Fruit fly (Drosophila melanogaster) whole organism, prepupa: ENCODE measurements around the gene CG42514.

Source experiments
- CG15336 ChIP-seq: fragments of 200-800 bp; sonication (Bioruptor generic); IDR thresholded peaks from 2 replicates; pipeline ENCODE4 v1.3.6; 2022; ENCODE audit warnings: missing biosample characterization, missing genetic modification characterization
- CG16779 ChIP-seq: fragments of 200-800 bp; sonication (Bioruptor generic); optimal IDR thresholded peaks from 3 replicates; lab custom pipeline; 2017; ENCODE audit warnings: missing biosample characterization, mild to moderate bottlenecking, missing genetic modification characterization
- CG3032 ChIP-seq: fragments of 200-800 bp; optimal IDR thresholded peaks from 2 replicates; lab custom pipeline; 2019; ENCODE audit warnings: missing biosample characterization, mild to moderate bottlenecking, missing genetic modification characterization, moderate library complexity
- CG6163 ChIP-seq: fragments of 200-800 bp; sonication (Bioruptor generic); IDR thresholded peaks from 3 replicates; pipeline ENCODE4 v1.3.6; 2022; ENCODE audit warnings: missing biosample characterization, missing genetic modification characterization
- CG6854 ChIP-seq: fragments of 200-800 bp; sonication (Bioruptor generic); optimal IDR thresholded peaks from 2 replicates; lab custom pipeline; 2017; ENCODE audit warnings: missing biosample characterization, mild to moderate bottlenecking, missing genetic modification characterization
- Eip78C ChIP-seq: fragments of 200-800 bp; sonication (Bioruptor generic); peaks from one replicate; lab custom pipeline; 2016; ENCODE audit warnings: missing biosample characterization, missing genetic modification characterization
- Sox14 ChIP-seq: fragments of 200-800 bp; sonication (Bioruptor generic); optimal IDR thresholded peaks from 3 replicates; lab custom pipeline; 2016; ENCODE audit warnings: missing biosample characterization, missing genetic modification characterization
- esn ChIP-seq: fragments of 200-800 bp; sonication (Bioruptor generic); optimal IDR thresholded peaks from 2 replicates; lab custom pipeline; 2016; ENCODE audit warnings: missing biosample characterization, mild to moderate bottlenecking, missing genetic modification characterization, moderate library complexity

DNA sequence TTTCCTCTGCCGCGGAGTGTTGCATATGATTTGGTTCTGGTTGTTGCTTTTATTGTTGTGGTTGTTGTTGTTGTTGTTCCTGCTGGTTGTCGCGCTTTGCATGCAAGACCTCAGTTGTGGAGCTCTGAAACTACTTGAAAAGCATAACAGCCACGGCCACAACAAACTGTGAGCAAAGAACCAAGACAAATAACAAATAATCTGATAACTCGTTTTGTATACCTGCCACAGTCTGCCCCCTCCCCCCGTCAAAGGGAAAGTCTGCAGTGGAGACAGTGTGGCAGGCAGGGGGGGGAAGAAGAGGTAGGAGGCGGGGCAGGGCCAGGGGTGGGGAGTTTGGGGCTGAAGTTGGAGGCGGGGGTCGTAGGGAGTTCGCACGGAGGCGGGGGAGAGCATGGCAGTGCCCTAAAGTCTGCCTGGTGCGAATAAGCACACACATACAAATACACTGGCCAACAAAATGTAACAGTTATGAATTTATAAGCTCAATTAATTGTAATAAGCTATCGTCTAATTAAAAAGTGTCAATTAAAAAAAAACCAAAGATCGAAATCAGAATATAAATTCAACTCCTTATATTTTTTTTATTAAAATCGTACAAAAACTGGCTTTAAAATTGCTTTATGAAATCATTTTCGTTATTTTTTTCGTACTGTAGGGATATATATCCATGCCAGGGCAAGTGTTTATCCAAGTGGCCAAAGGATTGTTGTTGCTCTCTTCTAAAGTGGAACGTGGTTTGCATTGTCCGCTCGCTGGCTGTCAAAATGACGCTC, 7.4 kb downstream of the CG42514 start:
- TF ChIP-seq CG6163 (GFP tag; lab: Robert Waterston, UW) = peak; percentile 56
- TF ChIP-seq CG3032 (tag; lab: Kevin White, UChicago) = peak; percentile 74
- peak; percentile 94 for TF ChIP-seq Eip78C (GFP tag; lab: Kevin White, UChicago)
- no peak for TF ChIP-seq CG6854
- TF ChIP-seq esn = peak; percentile 89
- TF ChIP-seq CG15336 (GFP tag; lab: Robert Waterston, UW) = peak; percentile 72
- TF ChIP-seq Sox14 (GFP tag; lab: Kevin White, UChicago) = peak; percentile 75
- TF ChIP-seq CG16779 (tag; lab: Kevin White, UChicago) = peak; percentile 27
